Worm (Caenorhabditis elegans) whole organism, L4 larva: ENCODE results near the gene agmo-1.

Source experiments
- Y75B8A.6 ChIP-seq: fragments of 200-800 bp; sonication (Bioruptor generic); IDR thresholded peaks from 2 replicates; pipeline ENCODE4 v1.3.6; 2022; ENCODE audit warnings: missing genetic modification reagents, missing genetic modification characterization, missing compliant biosample characterization
- aha-1 ChIP-seq: fragments of 150-350 bp; peaks from one replicate; lab custom pipeline; 2014; ENCODE audit warnings: missing biosample characterization, missing genetic modification characterization
- ama-1 ChIP-seq: fragments of 150-350 bp; optimal IDR thresholded peaks from 2 replicates; lab custom pipeline; 2014; ENCODE audit warnings: inconsistent platforms, mixed read lengths
- ces-1 ChIP-seq: fragments of 150-350 bp; sonication (generic microtip); optimal IDR thresholded peaks from 4 replicates; lab custom pipeline; 2014; ENCODE audit warnings: missing biosample characterization, missing genetic modification reagents, missing genetic modification characterization
- lsy-2 ChIP-seq, 2 experiments: fragments of 150-350 bp in 1 of 2; sonication (generic microtip) in 1 of 2; optimal IDR thresholded peaks; 2 replicates each; lab custom pipeline; 2014 to 2017; ENCODE audit warnings: missing biosample characterization in 2 of 2, missing genetic modification characterization in 2 of 2
- skn-1 ChIP-seq: fragments of 150-350 bp; optimal IDR thresholded peaks from 2 replicates; lab custom pipeline; 2014; ENCODE audit warnings: missing biosample characterization, missing genetic modification characterization
- unc-39 ChIP-seq: sonication (generic microtip); optimal IDR thresholded peaks from 2 replicates; lab custom pipeline; 2017; ENCODE audit warnings: missing biosample characterization, missing genetic modification characterization

DNA sequence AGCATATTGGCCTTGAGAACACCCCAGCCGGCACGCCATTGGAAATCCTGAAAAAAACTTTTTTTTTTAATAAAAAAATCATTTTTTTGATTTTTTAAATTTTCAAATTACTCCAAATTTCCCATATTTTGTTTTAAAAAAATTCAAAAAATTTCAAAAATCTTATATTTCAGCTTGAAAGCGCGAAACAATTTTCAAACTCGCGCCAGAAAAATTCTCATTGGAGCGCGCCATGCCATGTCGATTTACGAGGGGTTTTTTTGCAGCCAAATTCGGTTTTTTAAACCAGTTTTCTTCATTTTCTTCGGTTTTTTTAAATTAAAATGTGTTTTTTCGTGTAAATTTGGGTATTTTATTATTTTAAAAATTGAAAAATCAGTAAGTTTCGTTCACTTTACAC, 20.8 kb upstream of the agmo-1 start:
- TF ChIP-seq lsy-2 (tag; optimal IDR thresholded peaks at IDR 0.05; lab: Kevin White, UChicago) (no peak), ces-1 (GFP tag; lab: Kevin White, UChicago) (no peak), skn-1 (tag; lab: Kevin White, UChicago) (no peak), aha-1 (tag; lab: Kevin White, UChicago) (no peak), ama-1 (no peak), Y75B8A.6 (GFP tag; lab: Robert Waterston, UW) (no peak), unc-39 (no peak)
